Worm (Caenorhabditis elegans) whole organism, L3 larva: ENCODE data around the gene F21C10.11.

Experiments
- ama-1 ChIP-seq: fragments of 150-350 bp; optimal IDR thresholded peaks from 2 replicates; lab custom pipeline; 2018
- elt-3 ChIP-seq, 3 experiments: fragments of 150-350 bp in 1 of 3; sonication (generic microtip) in 2 of 3; optimal IDR thresholded peaks; 2 replicates in 2 of 3; 4 replicates in 1 of 3; lab custom pipeline; 2014 to 2017; ENCODE audit warnings: missing biosample characterization in 3 of 3, missing genetic modification characterization in 3 of 3
- fos-1 ChIP-seq: fragments of 150-350 bp; optimal IDR thresholded peaks from 2 replicates; lab custom pipeline; 2014; ENCODE audit warnings: missing biosample characterization, missing genetic modification characterization
- nhr-12 ChIP-seq: fragments of 150-350 bp; optimal IDR thresholded peaks from 2 replicates; lab custom pipeline; 2014; ENCODE audit warnings: missing biosample characterization, missing genetic modification characterization
- nhr-28 ChIP-seq: fragments of 150-350 bp; optimal IDR thresholded peaks from 2 replicates; lab custom pipeline; 2014; ENCODE audit warnings: missing biosample characterization, missing genetic modification characterization
- nhr-76 ChIP-seq: fragments of 150-350 bp; sonication (generic microtip); optimal IDR thresholded peaks from 5 replicates; lab custom pipeline; 2014; ENCODE audit warnings: missing biosample characterization, missing genetic modification characterization
- nhr-77 ChIP-seq: fragments of 150-350 bp; optimal IDR thresholded peaks from 2 replicates; lab custom pipeline; 2014; ENCODE audit warnings: missing biosample characterization, missing genetic modification characterization
- snpc-4 ChIP-seq: fragments of 150-350 bp; optimal IDR thresholded peaks from 2 replicates; lab custom pipeline; 2014; ENCODE audit warnings: missing biosample characterization, missing genetic modification characterization
- tbx-2 ChIP-seq: sonication (generic microtip); optimal IDR thresholded peaks from 2 replicates; lab custom pipeline; 2016; ENCODE audit warnings: mild to moderate bottlenecking, missing genetic modification characterization, missing compliant biosample characterization
- unc-62 ChIP-seq: fragments of 150-350 bp; sonication (generic microtip); optimal IDR thresholded peaks from 4 replicates; lab custom pipeline; 2014; ENCODE audit warnings: missing biosample characterization, missing genetic modification reagents, missing genetic modification characterization
- zag-1 ChIP-seq: fragments of 150-350 bp; optimal IDR thresholded peaks from 2 replicates; lab custom pipeline; 2014; ENCODE audit warnings: missing biosample characterization, missing genetic modification characterization

ce11 chrV:9094976-9095375 is 28.3 kb upstream of the F21C10.11 start:
- TF ChIP-seq snpc-4 (tag; lab: Kevin White, UChicago) (no peak), ama-1 (lab: Kevin White, UChicago) (no peak), elt-3 (tag; optimal IDR thresholded peaks at IDR 0.05; lab: Kevin White, UChicago) (no peak), fos-1 (tag; lab: Kevin White, UChicago) (no peak), nhr-28 (tag; lab: Kevin White, UChicago) (no peak), nhr-76 (no peak), unc-62 (GFP tag; lab: Kevin White, UChicago) (no peak), tbx-2 (tag; lab: Kevin White, UChicago) (no peak), zag-1 (tag; lab: Kevin White, UChicago) (no peak), nhr-77 (no peak), nhr-12 (no peak)
